Worm (Caenorhabditis elegans): ENCODE results near the gene C14A4.8.

C14A4.8 gene

DNA sequence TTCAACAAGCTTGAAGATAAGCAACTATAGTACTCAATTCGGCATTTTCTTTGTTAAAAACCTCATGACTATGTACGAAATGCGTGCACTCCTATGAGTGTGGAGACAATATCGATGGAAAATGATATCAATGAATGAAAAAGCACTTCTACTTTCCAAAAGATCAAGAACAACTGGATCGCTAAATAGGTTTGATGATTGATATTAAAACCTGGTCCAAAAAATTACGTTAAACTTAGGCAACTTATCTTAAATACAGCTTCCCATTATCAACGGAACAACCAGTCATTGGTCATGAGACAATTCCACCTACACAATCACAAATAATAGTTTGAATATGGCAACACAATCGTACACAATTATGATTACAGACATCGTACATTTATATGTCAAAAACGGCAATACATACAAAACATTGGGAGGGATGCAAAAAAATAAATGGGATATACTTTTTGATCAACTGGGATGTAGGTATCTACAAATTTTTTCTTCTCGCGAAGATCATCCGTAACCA, 38.2 kb downstream of the C14A4.8 start (continued):
- TF ChIP-seq fos-1 (tag; optimal IDR thresholded peaks at IDR 0.05) (no peak), attf-4 (tag; optimal IDR thresholded peaks at IDR 0.05) (no peak), nhr-237 (tag; optimal IDR thresholded peaks at IDR 0.05) (no peak), daf-19 (GFP tag; conservative IDR thresholded peaks at IDR 0.05) (no peak), Y105C5A.15 (GFP tag; IDR thresholded peaks at IDR 0.05) (no peak), spr-3 (GFP tag; optimal IDR thresholded peaks at IDR 0.05) (no peak), lin-1 (GFP tag; IDR thresholded peaks at IDR 0.05) (no peak), ceh-20 (GFP tag; IDR thresholded peaks at IDR 0.05) (no peak), lin-39 (tag; optimal IDR thresholded peaks at IDR 0.05) (no peak), Y5F2A.4 (GFP tag; optimal IDR thresholded peaks at IDR 0.05) (no peak), zfp-2 (tag; optimal IDR thresholded peaks at IDR 0.05) (no peak), lir-3 (tag; optimal IDR thresholded peaks at IDR 0.05) (no peak), jun-1 (tag; optimal IDR thresholded peaks at IDR 0.05) (no peak), pqm-1 (tag; optimal IDR thresholded peaks at IDR 0.05) (peak; percentile 33), egl-43 (GFP tag; IDR thresholded peaks at IDR 0.05) (no peak), ces-1 (GFP tag; optimal IDR thresholded peaks at IDR 0.05) (no peak), mxl-2 (GFP tag; conservative IDR thresholded peaks at IDR 0.05) (no peak), gei-8 (GFP tag; optimal IDR thresholded peaks at IDR 0.05) (peak; percentile 25), unc-130 (GFP tag; optimal IDR thresholded peaks at IDR 0.05) (no peak), D1046.2 (GFP tag; IDR thresholded peaks at IDR 0.05) (no peak), daf-16 (GFP tag; optimal IDR thresholded peaks at IDR 0.05) (peak in 1 of 2 experiments; percentile 16), daf-16 (tag; optimal IDR thresholded peaks at IDR 0.05) (peak; percentile 75), pha-4 (GFP tag; IDR thresholded peaks at IDR 0.05) (peak; percentile 53; the same call in 1 of the 2 replicates), pha-4 (tag; optimal IDR thresholded peaks at IDR 0.05) (no peak), nhr-41 (GFP tag; IDR thresholded peaks at IDR 0.05) (no peak), mxl-3 (GFP tag; optimal IDR thresholded peaks at IDR 0.05) (no peak), nhr-111 (GFP tag; optimal IDR thresholded peaks at IDR 0.05) (no peak), daf-12 (tag; optimal IDR thresholded peaks at IDR 0.05) (no peak), dpl-1 (GFP tag; optimal IDR thresholded peaks at IDR 0.05) (no peak), daf-8 (GFP tag; IDR thresholded peaks at IDR 0.05) (no peak), Y48G9A.11 (GFP tag; IDR thresholded peaks at IDR 0.05) (no peak), nhr-11 (tag; optimal IDR thresholded peaks at IDR 0.05) (no peak), ztf-7 (tag; optimal IDR thresholded peaks at IDR 0.05) (no peak), ctbp-1 (GFP tag; IDR thresholded peaks at IDR 0.05) (0 out of 2 replicates have a peak, but pooled peaks have one; percentile 13), snpc-1.2 (GFP tag; IDR thresholded peaks at IDR 0.05) (no peak), spr-1 (tag; optimal IDR thresholded peaks at IDR 0.05) (no peak), madf-9 (GFP tag; conservative IDR thresholded peaks at IDR 0.05) (no peak), F10B5.3 (tag; optimal IDR thresholded peaks at IDR 0.05) (no peak), ZK337.2 (GFP tag; IDR thresholded peaks at IDR 0.05) (no peak), vab-7 (GFP tag; IDR thresholded peaks at IDR 0.05) (no peak), nhr-6 (tag; optimal IDR thresholded peaks at IDR 0.05) (no peak), hif-1 (tag; optimal IDR thresholded peaks at IDR 0.05) (no peak), ceh-62 (tag; optimal IDR thresholded peaks at IDR 0.05) (no peak), F44E2.7 (GFP tag; IDR thresholded peaks at IDR 0.05) (no peak), Y75B8A.6 (GFP tag; IDR thresholded peaks at IDR 0.05) (0 out of 2 replicates have a peak, but pooled peaks have one; percentile 49), dmd-8 (GFP tag; IDR thresholded peaks at IDR 0.05) (no peak), R02D3.7 (tag; optimal IDR thresholded peaks at IDR 0.05) (no peak), rbr-2 (tag; optimal IDR thresholded peaks at IDR 0.05) (no peak), tag-97 (GFP tag; IDR thresholded peaks at IDR 0.05) (no peak), lsy-2 (tag; optimal IDR thresholded peaks at IDR 0.05) (peak in 1 of 2 experiments; percentile 29), ceh-32 (tag; optimal IDR thresholded peaks at IDR 0.05; ENCODE audit: poor library complexity) (no peak), nhr-28 (tag; optimal IDR thresholded peaks at IDR 0.05) (peak; percentile 32), F49E8.2 (tag; optimal IDR thresholded peaks at IDR 0.05; ENCODE audit: borderline replicate concordance) (no peak)

All from whole organism, L4 larva.